Worm (Caenorhabditis elegans): Measurements from ENCODE around the gene ndab-1.

ndab-1 gene

DNA sequence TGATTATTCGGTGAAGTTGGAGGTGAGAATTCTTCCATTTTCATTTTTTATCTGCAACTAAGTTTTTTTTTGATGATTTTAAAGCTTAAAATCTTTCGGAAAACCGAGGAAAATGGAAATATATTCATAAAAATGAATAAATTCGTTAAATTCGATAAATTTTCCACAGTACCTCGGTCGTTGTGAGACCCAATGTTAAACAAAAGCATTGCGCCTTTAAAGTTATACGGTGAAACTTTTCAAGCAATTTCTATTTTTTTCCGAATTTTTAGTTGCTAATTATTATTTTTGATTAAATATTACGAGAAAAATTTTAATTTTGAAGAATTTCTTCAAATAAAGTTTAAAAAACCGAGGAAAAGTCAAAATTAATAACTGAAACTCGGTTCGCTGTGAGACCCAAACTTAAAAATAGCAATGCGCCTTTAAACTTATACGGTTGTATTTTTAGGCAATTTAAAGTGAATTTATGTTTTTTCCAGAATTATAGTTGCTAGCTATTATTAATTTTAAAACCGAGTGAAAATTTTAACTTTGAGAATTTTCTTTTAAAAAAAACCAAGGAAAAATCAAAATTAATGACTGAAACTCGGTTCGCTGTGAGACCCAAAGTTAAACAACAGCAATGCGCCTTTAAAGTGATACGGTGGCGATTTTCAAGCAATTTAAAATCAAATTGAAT lies 46.1 kb downstream of the ndab-1 start, which contains the start of gene taf-12:
Gene taf-12 (minus strand): TSS at position 51 of the 682 bp plus-strand sequence.
- TF ChIP-seq lin-11 (tag; optimal IDR thresholded peaks at IDR 0.05) (no peak), sma-9 (GFP tag; optimal IDR thresholded peaks at IDR 0.05) (no peak), sma-9 (tag; optimal IDR thresholded peaks at IDR 0.05) (no peak), R02D3.7 (tag; optimal IDR thresholded peaks at IDR 0.05) (no peak), nhr-21 (tag; optimal IDR thresholded peaks at IDR 0.05) (no peak), alr-1 (tag; optimal IDR thresholded peaks at IDR 0.05) (no peak), blmp-1 (tag; optimal IDR thresholded peaks at IDR 0.05; ENCODE audit: insufficient read depth) (no peak), snpc-4 (tag; optimal IDR thresholded peaks at IDR 0.05) (no peak), nhr-129 (tag; optimal IDR thresholded peaks at IDR 0.05) (no peak), nhr-25 (tag; optimal IDR thresholded peaks at IDR 0.05) (no peak), nhr-77 (tag; optimal IDR thresholded peaks at IDR 0.05) (no peak), elt-1 (tag; optimal IDR thresholded peaks at IDR 0.05) (no peak)

DNA sequence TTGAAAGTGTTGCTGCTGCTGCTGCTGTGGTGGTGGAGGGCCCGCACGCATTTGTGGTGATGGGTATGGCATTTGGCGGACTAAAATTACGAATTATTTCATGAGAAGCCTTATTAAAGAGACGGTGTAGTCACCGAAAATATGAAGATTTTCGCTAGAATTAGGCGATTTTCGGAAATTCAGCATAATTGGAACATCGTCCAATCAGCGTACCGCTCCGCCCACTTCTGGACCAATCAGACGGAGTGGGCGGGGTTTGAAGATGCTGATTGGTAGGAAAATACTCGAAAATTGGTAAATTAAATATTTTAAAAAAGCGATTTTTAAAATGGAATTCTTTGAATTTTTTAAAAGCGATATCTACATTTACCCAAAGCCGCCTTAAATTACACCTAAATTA lies 49.4 kb downstream of the ndab-1 start:
- no peak for TF ChIP-seq gmeb-1 (tag; optimal IDR thresholded peaks at IDR 0.05)
- no peak for TF ChIP-seq crh-2 (tag; optimal IDR thresholded peaks at IDR 0.05)
- TF ChIP-seq nhr-21 (tag; optimal IDR thresholded peaks at IDR 0.05) = no peak
- no peak for TF ChIP-seq sma-3 (GFP tag; optimal IDR thresholded peaks at IDR 0.05)
- no peak for TF ChIP-seq unc-39 (tag; optimal IDR thresholded peaks at IDR 0.05)
- TF ChIP-seq mbf-1 (tag; optimal IDR thresholded peaks at IDR 0.05) = no peak
- TF ChIP-seq dmd-4 (tag; optimal IDR thresholded peaks at IDR 0.05) = no peak
- no peak for TF ChIP-seq ama-1 (optimal IDR thresholded peaks at IDR 0.05)
- no peak for TF ChIP-seq lin-13 (GFP tag; optimal IDR thresholded peaks at IDR 0.05)
- TF ChIP-seq nhr-10 (tag; optimal IDR thresholded peaks at IDR 0.05) = no peak
- no peak for TF ChIP-seq elt-1 (tag; optimal IDR thresholded peaks at IDR 0.05)
- no peak for TF ChIP-seq lin-11 (tag; optimal IDR thresholded peaks at IDR 0.05)
- no peak for TF ChIP-seq fos-1 (tag; optimal IDR thresholded peaks at IDR 0.05)

All from whole organism, L2 larva.